Worm (Caenorhabditis elegans) whole organism, young adult: ENCODE data around the gene slt-1.

Experiments used
- B0019.2 ChIP-seq: fragments of 200-800 bp; sonication (Bioruptor generic); conservative IDR thresholded peaks from 2 replicates; pipeline ENCODE4 v1.3.6; 2022; ENCODE audit warnings: missing genetic modification reagents, missing genetic modification characterization, missing compliant biosample characterization
- B0336.3 ChIP-seq: fragments of 200-800 bp; sonication (Bioruptor generic); IDR thresholded peaks from 2 replicates; pipeline ENCODE4 v1.3.6; 2022; ENCODE audit warnings: missing genetic modification characterization, missing compliant biosample characterization
- D2030.7 ChIP-seq: fragments of 200-800 bp; sonication (Bioruptor generic); IDR thresholded peaks from 2 replicates; pipeline ENCODE4 v1.3.6; 2022; ENCODE audit warnings: missing genetic modification reagents, missing genetic modification characterization, missing compliant biosample characterization
- F22D6.2 ChIP-seq: sonication (generic microtip); optimal IDR thresholded peaks from 2 replicates; lab custom pipeline; 2016; ENCODE audit warnings: mild to moderate bottlenecking, missing genetic modification characterization, missing compliant biosample characterization
- F23B12.7 ChIP-seq: sonication (generic microtip); optimal IDR thresholded peaks from 2 replicates; lab custom pipeline; 2017; ENCODE audit warnings: missing genetic modification characterization, mild to moderate bottlenecking, missing compliant biosample characterization, antibody characterized with exemption, moderate library complexity; ENCODE audit not compliant: insufficient read depth
- F52B5.7 ChIP-seq: sonication (generic microtip); optimal IDR thresholded peaks from 2 replicates; lab custom pipeline; 2016; ENCODE audit warnings: mild to moderate bottlenecking, missing genetic modification characterization, missing compliant biosample characterization
- F57C9.4 ChIP-seq: sonication (generic microtip); optimal IDR thresholded peaks from 2 replicates; lab custom pipeline; 2017; ENCODE audit warnings: mild to moderate bottlenecking, missing genetic modification characterization, missing compliant biosample characterization
- K11D2.4 ChIP-seq: fragments of 200-800 bp; sonication (Bioruptor generic); IDR thresholded peaks from 2 replicates; pipeline ENCODE4 v1.3.6; 2022; ENCODE audit warnings: missing genetic modification reagents, missing genetic modification characterization, missing compliant biosample characterization
- K12H6.12 ChIP-seq: fragments of 200-800 bp; sonication (Bioruptor generic); optimal IDR thresholded peaks from 2 replicates; lab custom pipeline; 2018; ENCODE audit warnings: mild to moderate bottlenecking, missing genetic modification characterization, missing compliant biosample characterization
- Y56A3A.18 ChIP-seq: fragments of 200-800 bp; sonication (Bioruptor generic); IDR thresholded peaks from 2 replicates; pipeline ENCODE4 v1.3.6; 2022; ENCODE audit warnings: missing genetic modification reagents, missing genetic modification characterization, missing compliant biosample characterization
- ama-1 ChIP-seq, 3 experiments: fragments of 150-350 bp in 1 of 3; sonication (generic microtip) in 2 of 3; optimal IDR thresholded peaks; 2 replicates each; lab custom pipeline; 2014 to 2018; ENCODE audit warnings: missing biosample characterization in 2 of 3, missing genetic modification characterization in 2 of 3, missing genetic modification reagents in 2 of 3
- aptf-2 ChIP-seq: fragments of 200-800 bp; sonication (Bioruptor generic); conservative IDR thresholded peaks from 2 replicates; pipeline ENCODE4 v1.3.6; 2022; ENCODE audit warnings: missing genetic modification reagents, missing genetic modification characterization, missing compliant biosample characterization
- aptf-3 ChIP-seq: fragments of 200-800 bp; sonication (Bioruptor generic); IDR thresholded peaks from 2 replicates; pipeline ENCODE4 v1.3.6; 2022; ENCODE audit warnings: missing genetic modification characterization, missing compliant biosample characterization
- athp-1 ChIP-seq: sonication (generic microtip); optimal IDR thresholded peaks from 2 replicates; lab custom pipeline; 2017; ENCODE audit warnings: mild to moderate bottlenecking, missing genetic modification characterization, missing compliant biosample characterization
- cebp-2 ChIP-seq: fragments of 200-800 bp; sonication (Bioruptor generic); IDR thresholded peaks from 2 replicates; pipeline ENCODE4 v1.3.6; 2022; ENCODE audit warnings: missing genetic modification characterization, missing compliant biosample characterization
- ceh-27 ChIP-seq: fragments of 200-800 bp; sonication (Bioruptor generic); optimal IDR thresholded peaks from 2 replicates; lab custom pipeline; 2018; ENCODE audit warnings: mild to moderate bottlenecking, missing genetic modification characterization, moderate library complexity, missing compliant biosample characterization
- chd-7 ChIP-seq: sonication (generic microtip); optimal IDR thresholded peaks from 2 replicates; lab custom pipeline; 2016; ENCODE audit warnings: mild to moderate bottlenecking, missing genetic modification characterization, moderate library complexity, missing compliant biosample characterization
- efl-1 ChIP-seq: fragments of 150-350 bp; optimal IDR thresholded peaks from 2 replicates; lab custom pipeline; 2014; ENCODE audit warnings: missing biosample characterization, missing genetic modification reagents, missing genetic modification characterization
- egl-44 ChIP-seq: fragments of 200-800 bp; sonication (Bioruptor generic); IDR thresholded peaks from 2 replicates; pipeline ENCODE4 v1.3.6; 2022; ENCODE audit warnings: missing genetic modification reagents, missing genetic modification characterization, missing compliant biosample characterization
- egrh-3 ChIP-seq: fragments of 200-800 bp; sonication (Bioruptor generic); IDR thresholded peaks from 2 replicates; pipeline ENCODE4 v1.3.6; 2022; ENCODE audit warnings: missing genetic modification reagents, missing genetic modification characterization, missing compliant biosample characterization
- ekl-4 ChIP-seq: fragments of 200-800 bp; sonication (Bioruptor generic); IDR thresholded peaks from 2 replicates; pipeline ENCODE4 v1.3.6; 2022; ENCODE audit warnings: missing genetic modification reagents, missing genetic modification characterization, missing compliant biosample characterization
- fkh-3 ChIP-seq: sonication (generic microtip); optimal IDR thresholded peaks from 2 replicates; lab custom pipeline; 2016; ENCODE audit warnings: mild to moderate bottlenecking, missing genetic modification characterization, missing compliant biosample characterization
- hlh-26 ChIP-seq: fragments of 200-800 bp; sonication (Bioruptor generic); conservative IDR thresholded peaks from 2 replicates; pipeline ENCODE4 v1.3.6; 2022; ENCODE audit warnings: missing genetic modification reagents, missing genetic modification characterization, missing compliant biosample characterization
- let-607 ChIP-seq, 2 experiments: fragments of 200-800 bp in 1 of 2; sonication (Bioruptor generic) in 1 of 2; sonication (generic microtip) in 1 of 2; optimal IDR thresholded peaks; 2 replicates each; lab custom pipeline; 2016 to 2018; ENCODE audit warnings: mild to moderate bottlenecking in 2 of 2, missing compliant biosample characterization in 2 of 2, missing genetic modification characterization in 2 of 2, moderate library complexity in 2 of 2, missing genotype in 1 of 2
- lin-35 ChIP-seq, 3 experiments: fragments of 150-350 bp in 2 of 3; sonication (generic microtip) in 1 of 3; optimal IDR thresholded peaks; 2 replicates each; lab custom pipeline; 2014 to 2018; ENCODE audit warnings: missing biosample characterization in 3 of 3, missing genetic modification characterization in 3 of 3, missing genetic modification reagents in 3 of 3
- madf-8 ChIP-seq: fragments of 200-800 bp; sonication (Bioruptor generic); conservative IDR thresholded peaks from 2 replicates; pipeline ENCODE4 v1.3.6; 2022; ENCODE audit warnings: missing genetic modification reagents, missing genetic modification characterization, missing compliant biosample characterization
- nfya-1 ChIP-seq: sonication (generic microtip); optimal IDR thresholded peaks from 2 replicates; lab custom pipeline; 2017; ENCODE audit warnings: antibody characterized with exemption, missing compliant biosample characterization, missing genetic modification characterization, borderline replicate concordance; ENCODE audit not compliant: insufficient read depth
- nfyb-1 ChIP-seq: fragments of 200-800 bp; sonication (Bioruptor generic); IDR thresholded peaks from 2 replicates; pipeline ENCODE4 v1.3.6; 2022; ENCODE audit warnings: missing genetic modification reagents, missing genetic modification characterization, missing compliant biosample characterization
- nhr-90 ChIP-seq: sonication (generic microtip); optimal IDR thresholded peaks from 2 replicates; lab custom pipeline; 2016; ENCODE audit warnings: missing genotype, mild to moderate bottlenecking, missing genetic modification characterization, missing compliant biosample characterization
- repo-1 ChIP-seq: sonication (generic microtip); optimal IDR thresholded peaks from 2 replicates; lab custom pipeline; 2017; ENCODE audit warnings: mild to moderate bottlenecking, missing genetic modification characterization, missing compliant biosample characterization
- snpc-4 ChIP-seq, 5 experiments: fragments of 150-350 bp in 1 of 5; sonication (generic microtip) in 4 of 5; optimal IDR thresholded peaks; 2 replicates each; lab custom pipeline; 2014 to 2018; ENCODE audit warnings: missing genetic modification characterization in 5 of 5, missing biosample characterization in 3 of 5, antibody characterized with exemption in 2 of 5, mild to moderate bottlenecking in 2 of 5, missing compliant biosample characterization in 2 of 5, missing genotype in 2 of 5, moderate library complexity in 2 of 5, missing genetic modification reagents in 1 of 5
- tlf-1 ChIP-seq: fragments of 200-800 bp; sonication (Bioruptor generic); optimal IDR thresholded peaks from 2 replicates; lab custom pipeline; 2018; ENCODE audit warnings: mild to moderate bottlenecking, missing genetic modification characterization, missing compliant biosample characterization
- unc-62 ChIP-seq: fragments of 150-350 bp; optimal IDR thresholded peaks from 2 replicates; lab custom pipeline; 2014; ENCODE audit warnings: missing biosample characterization, missing genetic modification reagents, missing genetic modification characterization
- xnd-1 ChIP-seq: sonication (generic microtip); optimal IDR thresholded peaks from 2 replicates; lab custom pipeline; 2016; ENCODE audit warnings: missing genotype, missing genetic modification reagents, missing genetic modification characterization, missing compliant biosample characterization
- zfh-2 ChIP-seq: fragments of 200-800 bp; sonication (Bioruptor generic); conservative IDR thresholded peaks from 2 replicates; pipeline ENCODE4 v1.3.6; 2022; ENCODE audit warnings: missing genetic modification reagents, missing genetic modification characterization, missing compliant biosample characterization
- ztf-26 ChIP-seq: sonication (generic microtip); optimal IDR thresholded peaks from 2 replicates; lab custom pipeline; 2017; ENCODE audit warnings: missing genetic modification characterization, missing compliant biosample characterization
- ztf-6 ChIP-seq: fragments of 200-800 bp; sonication (Bioruptor generic); IDR thresholded peaks from 2 replicates; pipeline ENCODE4 v1.3.6; 2022; ENCODE audit warnings: missing genetic modification reagents, missing genetic modification characterization, missing compliant biosample characterization

slt-1 gene

ce11 chrX:14636712-14637111, 37.4 kb upstream of the slt-1 start:
- TF ChIP-seq K11D2.4 (GFP tag; lab: Robert Waterston, UW) (no peak), F22D6.2 (tag; lab: Kevin White, UChicago) (no peak), F23B12.7 (no peak), chd-7 (tag; lab: Kevin White, UChicago) (no peak), B0336.3 (GFP tag; lab: Robert Waterston, UW) (no peak), unc-62 (GFP tag; lab: Kevin White, UChicago) (no peak), hlh-26 (GFP tag; lab: Robert Waterston, UW) (no peak), D2030.7 (GFP tag; lab: Robert Waterston, UW) (no peak), nfyb-1 (GFP tag; lab: Robert Waterston, UW) (0 out of 2 replicates have a peak, but pooled peaks have one; percentile 67), tlf-1 (GFP tag; lab: Kevin White, UChicago) (no peak), lin-35 (GFP tag; optimal IDR thresholded peaks at IDR 0.05; lab: Kevin White, UChicago) (peak in 1 of 3 experiments; percentile 30), K12H6.12 (tag; lab: Kevin White, UChicago) (peak; percentile 55), repo-1 (no peak), ztf-6 (GFP tag; lab: Robert Waterston, UW) (no peak), zfh-2 (GFP tag; lab: Robert Waterston, UW) (peak; percentile 94), aptf-3 (0 out of 2 replicates have a peak, but pooled peaks have one; percentile 41), egl-44 (GFP tag; lab: Robert Waterston, UW) (no peak), madf-8 (GFP tag; lab: Robert Waterston, UW) (no peak), egrh-3 (GFP tag; lab: Robert Waterston, UW) (no peak), F57C9.4 (tag; lab: Kevin White, UChicago) (no peak), ceh-27 (GFP tag; lab: Kevin White, UChicago) (peak; percentile 20), ama-1 (optimal IDR thresholded peaks at IDR 0.05; lab: Kevin White, UChicago) (no peak), ama-1 (GFP tag; optimal IDR thresholded peaks at IDR 0.05; lab: Kevin White, UChicago) (no peak), Y56A3A.18 (GFP tag; lab: Robert Waterston, UW) (0 out of 2 replicates have a peak, but pooled peaks have one; percentile 16), B0019.2 (GFP tag; lab: Robert Waterston, UW) (no peak)

- no peak for TF ChIP-seq F52B5.7 (tag; lab: Kevin White, UChicago)
- no peak for TF ChIP-seq aptf-2 (GFP tag; lab: Robert Waterston, UW)
- no peak for TF ChIP-seq nfya-1 (tag; lab: Kevin White, UChicago)
- no peak for TF ChIP-seq let-607 (tag; optimal IDR thresholded peaks at IDR 0.05; lab: Kevin White, UChicago)
- TF ChIP-seq zfh-2 (GFP tag; lab: Robert Waterston, UW): 0 out of 2 replicates have a peak, but pooled peaks have one; percentile 13
- peak; percentile 25 for TF ChIP-seq snpc-4 (GFP tag; optimal IDR thresholded peaks at IDR 0.05; lab: Kevin White, UChicago)
- peak; percentile 48 to 89 (median 70) for TF ChIP-seq snpc-4 (tag; optimal IDR thresholded peaks at IDR 0.05; lab: Kevin White, UChicago)
- TF ChIP-seq, all 124 proteins: peak for 2
These were observed 36.7 kb upstream of the slt-1 start for ce11 chrX:14637445-14637844.

DNA sequence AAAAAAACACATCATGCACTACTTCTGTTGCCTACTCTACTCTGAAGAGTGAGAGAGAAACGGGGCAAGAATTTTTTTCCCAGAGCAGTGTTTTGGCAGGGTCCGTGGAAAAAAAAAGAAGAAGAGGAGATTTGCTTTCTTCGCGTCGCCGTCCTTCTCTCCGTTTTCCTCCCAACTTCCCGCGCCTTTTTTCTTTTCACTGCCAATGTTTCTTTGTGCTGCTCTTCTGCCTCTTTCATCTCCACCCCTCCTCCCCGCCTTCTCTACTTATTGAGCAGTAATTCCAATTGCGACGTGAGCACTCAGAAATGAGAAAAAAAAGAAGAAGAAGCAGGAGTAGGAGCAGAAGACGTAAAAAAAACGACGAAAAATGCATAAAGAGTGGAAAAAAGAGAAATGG, 34.2 kb upstream of the slt-1 start:
- TF ChIP-seq K12H6.12 (tag; lab: Kevin White, UChicago) (peak; percentile 49), chd-7 (tag; lab: Kevin White, UChicago) (no peak), ekl-4 (GFP tag; lab: Robert Waterston, UW) (no peak), ztf-26 (tag; lab: Kevin White, UChicago) (no peak), K11D2.4 (GFP tag; lab: Robert Waterston, UW) (0 out of 2 replicates have a peak, but pooled peaks have one; percentile 14), athp-1 (tag; lab: Kevin White, UChicago) (no peak), efl-1 (no peak), zfh-2 (GFP tag; lab: Robert Waterston, UW) (peak; percentile 89), nhr-90 (no peak), cebp-2 (GFP tag; lab: Robert Waterston, UW) (no peak), repo-1 (no peak), egrh-3 (GFP tag; lab: Robert Waterston, UW) (peak; percentile 57), xnd-1 (tag; lab: Kevin White, UChicago) (no peak), fkh-3 (no peak)
